Worm (Caenorhabditis elegans): ENCODE data around the gene asp-18.

The asp-18 gene

ce11 chrV:18722510-18723299 lies 8.8 kb downstream of the asp-18 start:
- TF ChIP-seq nhr-237 (tag; optimal IDR thresholded peaks at IDR 0.05) (no peak), ama-1 (optimal IDR thresholded peaks at IDR 0.05) (no peak), hmg-11 (tag; optimal IDR thresholded peaks at IDR 0.05) (peak; percentile 15), snpc-4 (tag; optimal IDR thresholded peaks at IDR 0.05) (no peak), elt-3 (tag; optimal IDR thresholded peaks at IDR 0.05) (no peak), nhr-77 (tag; optimal IDR thresholded peaks at IDR 0.05) (no peak), ceh-9 (tag; optimal IDR thresholded peaks at IDR 0.05) (no peak)

- TF ChIP-seq eor-1 (tag; optimal IDR thresholded peaks at IDR 0.05) (no peak), nhr-43 (tag; optimal IDR thresholded peaks at IDR 0.05; ENCODE audit: poor library complexity, severe bottlenecking) (no peak), ZK546.5 (tag; optimal IDR thresholded peaks at IDR 0.05) (no peak)
Observed at ce11 chrV:18721873-18722272, 9.6 kb downstream of the asp-18 start.

- no peak for TF ChIP-seq hmg-11 (tag; optimal IDR thresholded peaks at IDR 0.05)
- TF ChIP-seq elt-2 (tag; optimal IDR thresholded peaks at IDR 0.05) = peak; percentile 72
- TF ChIP-seq pha-4 (tag; optimal IDR thresholded peaks at IDR 0.05) = peak; percentile 4
- no peak for TF ChIP-seq nhr-43 (tag; optimal IDR thresholded peaks at IDR 0.05; ENCODE audit: poor library complexity, severe bottlenecking)
- TF ChIP-seq ztf-11 (tag; optimal IDR thresholded peaks at IDR 0.05) = no peak
Observed at ce11 chrV:18719956-18720489, 11.5 kb downstream of the asp-18 start, which contains the start of gene Y17D7C.2. Gene Y17D7C.2 (minus strand): TSS chrV:18719987.

- no peak for TF ChIP-seq unc-39 (tag; optimal IDR thresholded peaks at IDR 0.05)
Observed at ce11 chrV:18719412-18719811, 12.1 kb downstream of the asp-18 start.

- TF ChIP-seq ZK546.5 (tag; optimal IDR thresholded peaks at IDR 0.05) (no peak), fkh-2 (tag; optimal IDR thresholded peaks at IDR 0.05) (peak; percentile 10)
Observed at ce11 chrV:18712118-18712517, 19.4 kb downstream of the asp-18 start.

ce11 chrV:18711362-18711761 lies 20.1 kb downstream of the asp-18 start:
- TF ChIP-seq skn-1 (tag; optimal IDR thresholded peaks at IDR 0.05) (no peak), daf-12 (tag; optimal IDR thresholded peaks at IDR 0.05) (no peak), eor-1 (tag; optimal IDR thresholded peaks at IDR 0.05) (no peak), lin-39 (tag; optimal IDR thresholded peaks at IDR 0.05) (no peak), elt-1 (tag; optimal IDR thresholded peaks at IDR 0.05) (no peak), nhr-43 (tag; optimal IDR thresholded peaks at IDR 0.05; ENCODE audit: poor library complexity, severe bottlenecking) (no peak), egl-27 (tag; optimal IDR thresholded peaks at IDR 0.05) (no peak), nhr-12 (tag; optimal IDR thresholded peaks at IDR 0.05) (no peak), zag-1 (tag; optimal IDR thresholded peaks at IDR 0.05) (no peak)

ce11 chrV:18710045-18710490 lies 21.4 kb downstream of the asp-18 start:
- peak; percentile 27 for TF ChIP-seq snpc-4 (tag; optimal IDR thresholded peaks at IDR 0.05)
- no peak for TF ChIP-seq pha-4 (tag; optimal IDR thresholded peaks at IDR 0.05)
- TF ChIP-seq elt-3 (tag; optimal IDR thresholded peaks at IDR 0.05) = no peak
- no peak for TF ChIP-seq ztf-11 (tag; optimal IDR thresholded peaks at IDR 0.05)
- no peak for TF ChIP-seq egl-5 (tag; optimal IDR thresholded peaks at IDR 0.05)
- no peak for TF ChIP-seq egl-27 (tag; optimal IDR thresholded peaks at IDR 0.05)
- TF ChIP-seq ama-1 (optimal IDR thresholded peaks at IDR 0.05) = no peak
- TF ChIP-seq ceh-16 (tag; optimal IDR thresholded peaks at IDR 0.05) = no peak
- no peak for TF ChIP-seq mml-1 (tag; optimal IDR thresholded peaks at IDR 0.05)
- TF ChIP-seq elt-2 (tag; optimal IDR thresholded peaks at IDR 0.05) = no peak
- TF ChIP-seq nhr-237 (tag; optimal IDR thresholded peaks at IDR 0.05) = no peak
- TF ChIP-seq hmg-11 (tag; optimal IDR thresholded peaks at IDR 0.05) = peak; percentile 19

Data from whole organism, L3 larva.